Worm (Caenorhabditis elegans) whole organism, dauer: ENCODE data around the gene F36H5.18.
"Not testable (repeated sequence)": the region's sequence is repeated elsewhere in the genome, so short reads cannot be mapped to it uniquely, and the experiment has no call there.

Experiments used
- unc-62 ChIP-seq: sonication (generic microtip); optimal IDR thresholded peaks from 2 replicates; lab custom pipeline; 2017; ENCODE audit warnings: missing biosample characterization, missing genetic modification reagents, missing genetic modification characterization

Gene F36H5.18

ce11 chrII:1744183-1744582 is 15.5 kb upstream of the F36H5.18 start, which contains the start of gene clec-19:
Gene clec-19, plus strand, starts transcription at chrII:1744483.
- no peak for TF ChIP-seq unc-62 (GFP tag; lab: Kevin White, UChicago)

- TF ChIP-seq unc-62 (GFP tag; lab: Kevin White, UChicago) = no peak
Measured at ce11 chrII:1750413-1750812, 9.3 kb upstream of the F36H5.18 start, which contains the start of the genes F36H5.13 and F36H5.8. Gene F36H5.13, minus strand, starts transcription at chrII:1750513. Gene F36H5.8, minus strand, starts transcription at chrII:1750686.

ce11 chrII:1752990-1753389 is 6.7 kb upstream of the F36H5.18 start, which contains the start of gene F36H5.9:
Gene F36H5.9, minus strand, starts transcription at chrII:1753090.
- no peak for TF ChIP-seq unc-62 (GFP tag; lab: Kevin White, UChicago)

DNA sequence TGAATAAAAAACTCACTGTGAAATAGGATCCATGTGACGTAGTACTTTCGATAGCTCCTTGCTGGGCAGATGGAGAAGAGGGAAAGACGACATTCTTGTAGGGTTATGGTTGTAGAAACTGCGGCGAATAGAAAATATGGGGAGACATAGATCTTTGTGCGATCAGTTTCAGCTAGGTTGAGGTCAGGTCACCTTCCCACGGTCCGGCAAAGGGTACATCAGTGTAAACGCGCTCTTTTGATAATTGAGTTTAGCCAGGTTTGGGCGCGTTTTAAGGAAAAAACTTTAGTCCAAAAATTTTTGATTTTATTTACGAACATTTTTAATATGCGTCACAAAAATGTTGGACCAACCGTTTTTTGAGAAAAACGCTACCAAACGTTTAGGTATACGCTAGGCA is 3.6 kb upstream of the F36H5.18 start, which contains the start of gene F36H5.17:
TSS of gene F36H5.17 (minus strand) at position 101 of the 400 bp plus-strand sequence.
- TF ChIP-seq unc-62 (GFP tag; lab: Kevin White, UChicago) = no peak

DNA sequence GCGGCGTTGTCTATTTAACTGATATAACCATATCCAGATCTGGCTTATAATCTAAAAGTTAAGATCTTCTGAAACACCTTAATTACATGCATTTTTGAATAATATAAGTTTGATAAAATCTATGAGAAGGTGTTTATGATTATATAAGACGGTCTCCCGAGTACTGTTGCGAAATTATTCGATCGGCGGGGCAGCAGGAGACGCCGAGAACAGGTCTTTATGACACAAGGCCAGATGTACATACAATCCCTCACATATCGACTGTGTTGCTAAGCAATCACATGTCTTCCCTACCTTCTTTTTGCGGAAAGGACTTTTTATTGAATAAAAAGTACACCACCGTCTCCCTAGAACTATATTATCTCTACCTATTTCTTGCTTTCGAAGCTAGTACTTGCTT is 3.1 kb upstream of the F36H5.18 start, which contains the start of gene fbxb-53:
TSS of gene fbxb-53 (plus strand) at position 301 of the 400 bp plus-strand sequence.
- no peak for TF ChIP-seq unc-62 (GFP tag; lab: Kevin White, UChicago)

DNA sequence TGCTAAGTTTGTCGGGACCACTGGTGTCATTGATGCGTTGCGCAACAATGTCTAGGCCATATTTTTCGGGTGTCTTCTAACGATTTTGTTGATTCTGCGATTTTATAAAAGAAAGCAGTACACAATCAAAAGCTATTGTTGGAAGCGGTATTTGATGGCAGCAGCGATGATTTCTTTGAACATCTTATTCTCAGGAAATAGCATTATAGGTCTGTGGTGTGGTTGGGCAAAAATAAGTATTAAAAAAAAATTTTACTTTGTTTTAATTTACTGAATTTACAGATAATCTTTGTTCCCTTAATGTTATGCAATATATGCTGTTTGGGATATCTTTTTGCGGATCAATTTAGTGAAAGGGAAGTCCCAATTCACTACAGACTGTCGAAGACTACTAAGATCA is 2.7 kb upstream of the F36H5.18 start, which contains the start of gene F36H5.10:
TSS of gene F36H5.10 (plus strand) at position 301 of the 400 bp plus-strand sequence.
- TF ChIP-seq unc-62 (GFP tag; lab: Kevin White, UChicago) = no peak

ce11 chrII:1761564-1761963 is 1.9 kb downstream of the F36H5.18 start, which contains the start of gene F36H5.4:
Gene F36H5.4, plus strand, starts transcription at chrII:1761864.
- no peak for TF ChIP-seq unc-62 (GFP tag; lab: Kevin White, UChicago)

DNA sequence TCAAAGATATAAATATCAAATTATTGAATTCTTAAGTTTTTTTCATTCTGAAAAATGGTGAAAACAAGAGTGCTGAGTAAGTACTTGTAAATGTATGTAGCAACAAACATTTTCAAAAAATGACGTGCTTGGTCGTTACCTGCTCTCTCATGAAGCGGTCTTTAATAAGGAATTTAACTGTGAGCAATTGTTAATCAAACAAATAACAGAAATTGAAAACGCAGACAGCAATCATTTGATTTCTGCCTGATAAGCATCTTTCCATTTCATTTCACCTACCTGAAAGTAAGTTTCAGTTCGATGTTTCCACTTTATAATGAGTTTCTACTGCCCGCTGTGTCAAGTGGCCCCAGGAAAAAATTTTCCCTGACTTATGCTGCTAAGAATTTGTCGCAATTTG is 3.4 kb downstream of the F36H5.18 start, which contains the start of gene math-28:
TSS of gene math-28 (plus strand) at position 301 of the 400 bp plus-strand sequence.
- TF ChIP-seq unc-62 (GFP tag; lab: Kevin White, UChicago) = no peak

ce11 chrII:1766715-1767114 is 7.0 kb downstream of the F36H5.18 start:
- no peak for TF ChIP-seq unc-62 (GFP tag; lab: Kevin White, UChicago)

DNA sequence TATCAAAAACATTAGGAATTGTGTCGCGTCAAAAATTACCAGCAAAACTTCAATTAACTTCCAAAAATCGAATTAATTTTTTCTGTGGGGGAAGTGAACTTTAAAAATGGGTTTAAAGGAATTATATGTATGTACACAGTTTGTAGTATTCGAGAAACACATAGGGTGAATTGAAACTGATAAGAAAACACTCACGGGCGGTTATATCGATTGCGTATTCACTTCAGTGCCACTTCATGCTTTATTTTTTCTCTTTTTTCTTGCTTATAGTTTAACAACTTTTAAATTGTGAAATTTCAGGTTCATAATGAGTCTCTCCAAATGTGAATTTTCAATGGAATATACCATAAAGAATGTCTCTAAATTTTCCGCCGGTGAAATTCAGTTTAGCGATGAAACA is 11.6 kb downstream of the F36H5.18 start, which contains the start of gene math-26:
TSS of gene math-26 (plus strand) at position 301 of the 400 bp plus-strand sequence.
- not testable (repeated sequence) for TF ChIP-seq unc-62 (GFP tag; lab: Kevin White, UChicago)

DNA sequence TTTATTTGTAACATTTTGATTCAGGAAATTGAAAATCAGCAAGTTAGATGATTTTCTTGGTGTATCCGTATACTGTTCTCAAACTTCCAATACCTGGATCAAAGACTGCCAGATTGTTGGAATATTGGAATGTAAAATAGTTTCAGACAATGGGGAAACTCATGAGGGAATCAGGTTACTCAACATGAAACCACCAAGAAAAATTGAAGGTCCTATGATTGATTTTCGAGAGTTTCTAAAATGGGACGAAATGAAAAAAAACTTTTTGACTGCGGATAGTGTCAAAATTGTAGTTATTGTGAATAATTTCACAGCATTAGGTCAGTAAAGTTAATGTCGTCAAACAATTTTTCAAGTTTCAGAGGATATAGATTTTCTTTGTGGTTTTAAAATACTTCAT is 12.1 kb downstream of the F36H5.18 start, which contains the start of gene math-3:
TSS of gene math-3 (plus strand) at position 301 of the 400 bp plus-strand sequence.
- no peak for TF ChIP-seq unc-62 (GFP tag; lab: Kevin White, UChicago)

ce11 chrII:1775234-1775633 is 15.5 kb downstream of the F36H5.18 start, which contains the start of gene F36H5.14:
Gene F36H5.14, plus strand, starts transcription at chrII:1775534.
- not testable (repeated sequence) for TF ChIP-seq unc-62 (GFP tag; lab: Kevin White, UChicago)

DNA sequence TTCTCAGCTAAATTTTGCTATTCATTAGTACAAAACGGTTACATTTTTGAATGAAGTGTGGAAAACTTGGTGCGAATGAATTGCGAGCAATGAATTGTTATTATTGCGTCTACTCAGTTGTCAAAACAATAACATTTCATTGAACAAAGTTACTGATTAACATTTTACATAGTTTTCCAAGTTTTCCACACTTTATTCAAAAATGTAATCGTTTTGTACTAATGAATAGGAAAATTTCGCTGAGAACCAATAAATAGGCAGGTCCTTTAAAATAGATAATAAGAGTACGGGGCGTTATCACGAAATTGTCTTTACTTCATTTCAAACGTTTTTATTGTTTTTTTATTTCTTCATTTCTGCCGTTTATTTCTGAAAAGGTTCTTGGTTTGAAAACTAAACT is 22.8 kb downstream of the F36H5.18 start, which contains the start of gene math-4:
TSS of gene math-4 (minus strand) at position 101 of the 400 bp plus-strand sequence.
- no peak for TF ChIP-seq unc-62 (GFP tag; lab: Kevin White, UChicago)

DNA sequence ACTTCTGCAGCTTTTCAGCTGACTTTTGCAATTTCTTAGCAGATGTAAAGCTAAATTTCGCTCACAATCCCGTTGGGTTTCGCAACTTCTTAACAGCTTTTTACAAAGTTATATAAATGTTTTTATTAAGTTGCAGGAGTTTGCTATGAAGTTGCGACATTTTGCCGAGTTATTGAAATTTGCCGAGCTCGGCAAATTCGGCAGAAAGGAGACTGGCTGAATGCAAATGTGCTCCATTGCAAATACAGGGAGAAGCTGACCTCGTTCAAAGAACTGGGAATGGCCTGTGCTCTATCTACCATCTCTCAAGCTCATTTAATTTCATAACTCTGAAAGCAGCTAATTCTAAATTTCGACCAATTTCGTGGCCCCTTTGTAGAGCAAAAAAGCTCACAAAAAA is 25.1 kb downstream of the F36H5.18 start, which contains the start of gene C08F1.11:
TSS of gene C08F1.11 (minus strand) at position 101 of the 400 bp plus-strand sequence.
- TF ChIP-seq unc-62 (GFP tag; lab: Kevin White, UChicago) = no peak

DNA sequence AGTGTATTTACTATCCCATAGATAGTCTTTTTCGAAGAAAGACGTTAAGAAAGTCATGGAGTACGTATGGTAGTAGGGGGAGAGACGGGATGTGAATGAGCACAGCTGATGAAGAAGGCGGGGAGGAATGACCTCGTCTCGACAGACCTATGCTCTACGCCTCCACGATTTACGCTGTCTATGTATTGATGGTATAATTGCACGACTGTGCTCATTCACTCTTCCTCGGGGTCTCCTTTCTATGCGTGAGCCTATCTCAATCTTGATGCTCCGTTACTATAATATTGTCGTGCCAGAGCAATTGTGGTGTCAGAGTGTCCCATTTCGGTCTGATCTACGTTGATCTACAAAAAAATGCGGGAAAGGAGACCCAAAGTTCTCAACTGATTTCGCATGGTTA is 26.5 kb downstream of the F36H5.18 start, which contains the start of gene C08F1.10:
TSS of gene C08F1.10 (minus strand) at position 101 of the 400 bp plus-strand sequence.
- no peak for TF ChIP-seq unc-62 (GFP tag; lab: Kevin White, UChicago)

ce11 chrII:1787208-1787607 is 27.5 kb downstream of the F36H5.18 start:
- TF ChIP-seq unc-62 (GFP tag; lab: Kevin White, UChicago) = no peak
